Fruit fly (Drosophila melanogaster): ENCODE results near the gene CG4928.

Gene CG4928

DNA sequence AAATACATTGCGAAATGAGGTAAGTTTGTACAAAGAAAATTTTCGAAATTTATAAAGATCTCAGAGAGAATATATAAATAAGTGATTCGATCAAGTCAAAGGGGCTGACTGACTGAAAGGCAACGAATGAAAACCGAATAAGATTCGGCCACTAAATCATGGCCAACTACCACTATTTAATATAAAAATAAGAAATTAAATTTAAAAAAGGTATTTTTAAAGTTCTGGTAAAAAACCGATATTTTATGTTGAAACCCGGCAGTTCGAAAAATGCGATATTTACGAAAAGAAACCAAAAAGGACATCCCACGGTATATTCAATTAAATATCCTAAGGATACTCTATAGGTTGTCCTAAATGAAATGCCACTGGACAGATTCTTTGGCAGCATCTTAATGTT, 15.9 kb upstream of the CG4928 start, which contains the start of gene CG33252:
CG33252 (minus strand) TSS at position 101 of the 400 bp plus-strand sequence.
- no peak for TF ChIP-seq EcR (GFP tag; optimal IDR thresholded peaks at IDR 0.05)
- TF ChIP-seq usp (GFP tag; optimal IDR thresholded peaks at IDR 0.05), result no peak
- TF ChIP-seq CG8478 (optimal IDR thresholded peaks at IDR 0.05), result no peak
- no peak for TF ChIP-seq Dll (optimal IDR thresholded peaks at IDR 0.05)
- no peak for TF ChIP-seq psq (optimal IDR thresholded peaks at IDR 0.05)
- no peak for TF ChIP-seq pan (optimal IDR thresholded peaks at IDR 0.05)

DNA sequence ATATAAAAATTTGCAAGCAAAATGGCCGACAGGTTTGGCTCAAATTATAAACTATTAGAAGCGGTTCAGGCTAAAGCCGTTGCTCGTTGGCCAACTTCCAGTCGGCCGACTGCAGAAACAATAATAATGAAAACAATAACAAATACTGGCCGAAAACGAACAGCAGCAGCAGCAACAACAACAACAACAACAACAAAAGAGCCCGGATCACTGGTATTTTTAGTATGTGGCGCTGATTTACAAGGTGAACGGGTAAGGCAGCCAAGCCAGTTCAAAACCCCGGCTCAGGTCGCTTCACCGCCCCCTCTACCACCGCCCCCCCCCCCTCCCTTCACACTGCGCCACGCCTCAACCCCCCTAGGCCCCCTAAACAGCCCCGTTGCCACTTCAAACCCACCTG, 12.7 kb upstream of the CG4928 start:
- no peak for TF ChIP-seq usp (GFP tag; optimal IDR thresholded peaks at IDR 0.05)
- TF ChIP-seq pan (optimal IDR thresholded peaks at IDR 0.05), result no peak
- no peak for TF ChIP-seq Dll (optimal IDR thresholded peaks at IDR 0.05)
- no peak for TF ChIP-seq CG8478 (optimal IDR thresholded peaks at IDR 0.05)
- no peak for TF ChIP-seq EcR (GFP tag; optimal IDR thresholded peaks at IDR 0.05)
- no peak for TF ChIP-seq psq (optimal IDR thresholded peaks at IDR 0.05)

DNA sequence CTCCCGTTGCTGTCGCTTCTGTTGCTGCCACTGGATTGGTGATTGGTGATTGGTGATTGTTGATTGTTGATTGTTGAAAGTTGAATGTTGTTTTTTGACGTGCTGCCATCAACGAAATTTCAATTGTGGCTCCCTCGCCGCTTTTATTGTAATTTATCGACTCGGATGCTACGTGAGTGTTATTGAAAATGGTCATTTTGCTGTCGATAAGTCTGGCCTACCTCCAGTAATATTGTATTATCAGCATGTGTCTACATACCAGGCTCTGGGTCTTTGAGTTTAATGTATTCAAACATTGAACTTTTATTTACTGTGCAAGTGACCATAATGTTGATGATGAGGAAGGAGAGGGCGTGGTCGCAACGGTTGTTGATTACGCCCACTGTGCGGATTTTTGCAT, 10.5 kb upstream of the CG4928 start:
- no peak for TF ChIP-seq EcR (GFP tag; optimal IDR thresholded peaks at IDR 0.05)
- no peak for TF ChIP-seq Dll (optimal IDR thresholded peaks at IDR 0.05)
- TF ChIP-seq psq (optimal IDR thresholded peaks at IDR 0.05), result no peak
- no peak for TF ChIP-seq pan (optimal IDR thresholded peaks at IDR 0.05)
- TF ChIP-seq usp (GFP tag; optimal IDR thresholded peaks at IDR 0.05), result no peak
- TF ChIP-seq CG8478 (optimal IDR thresholded peaks at IDR 0.05), result no peak

DNA sequence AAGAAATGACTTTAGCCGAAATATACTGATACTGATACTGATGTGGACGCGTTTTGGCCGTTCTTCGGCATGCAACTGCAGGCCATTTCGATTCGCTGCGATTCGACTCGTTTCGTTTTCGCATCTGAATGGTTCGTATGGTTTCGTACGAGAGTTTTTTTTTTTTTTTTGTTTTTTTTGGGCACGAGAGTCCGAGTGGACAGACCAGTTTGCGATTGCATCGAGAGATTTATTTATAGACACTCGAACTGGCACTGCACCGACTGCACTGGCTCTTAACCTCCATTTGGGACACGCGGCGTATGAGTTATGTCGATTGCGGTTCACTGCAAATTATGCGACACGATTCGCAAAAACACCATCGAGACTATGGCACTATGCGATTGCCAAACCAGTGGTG, 6.9 kb upstream of the CG4928 start:
- no peak for TF ChIP-seq CG8478 (optimal IDR thresholded peaks at IDR 0.05)
- no peak for TF ChIP-seq usp (GFP tag; optimal IDR thresholded peaks at IDR 0.05)
- TF ChIP-seq pan (optimal IDR thresholded peaks at IDR 0.05), result no peak
- TF ChIP-seq psq (optimal IDR thresholded peaks at IDR 0.05), result no peak
- no peak for TF ChIP-seq Dll (optimal IDR thresholded peaks at IDR 0.05)
- TF ChIP-seq EcR (GFP tag; optimal IDR thresholded peaks at IDR 0.05), result no peak

DNA sequence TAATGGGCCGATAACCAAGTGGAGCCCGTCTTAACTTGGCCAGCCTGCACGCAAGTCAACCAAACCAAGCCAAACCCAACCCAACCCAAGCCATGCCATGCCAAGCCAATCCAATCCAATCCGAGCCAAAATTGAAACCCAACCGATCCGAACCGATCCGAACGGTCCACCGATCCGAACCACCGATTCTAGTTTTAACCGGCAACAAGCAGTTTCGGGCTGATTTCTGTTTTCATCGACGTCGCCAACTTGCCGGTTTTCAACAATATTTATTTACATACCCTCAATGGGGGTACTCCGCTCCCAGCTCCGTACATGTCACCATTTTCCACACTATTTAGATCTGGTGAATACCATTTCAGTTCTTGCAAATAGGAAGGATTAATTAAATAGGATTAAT, 6.0 kb upstream of the CG4928 start:
- no peak for TF ChIP-seq usp (GFP tag; optimal IDR thresholded peaks at IDR 0.05)
- no peak for TF ChIP-seq pan (optimal IDR thresholded peaks at IDR 0.05)
- no peak for TF ChIP-seq EcR (GFP tag; optimal IDR thresholded peaks at IDR 0.05)
- TF ChIP-seq Dll (optimal IDR thresholded peaks at IDR 0.05), result no peak
- no peak for TF ChIP-seq CG8478 (optimal IDR thresholded peaks at IDR 0.05)
- no peak for TF ChIP-seq psq (optimal IDR thresholded peaks at IDR 0.05)

DNA sequence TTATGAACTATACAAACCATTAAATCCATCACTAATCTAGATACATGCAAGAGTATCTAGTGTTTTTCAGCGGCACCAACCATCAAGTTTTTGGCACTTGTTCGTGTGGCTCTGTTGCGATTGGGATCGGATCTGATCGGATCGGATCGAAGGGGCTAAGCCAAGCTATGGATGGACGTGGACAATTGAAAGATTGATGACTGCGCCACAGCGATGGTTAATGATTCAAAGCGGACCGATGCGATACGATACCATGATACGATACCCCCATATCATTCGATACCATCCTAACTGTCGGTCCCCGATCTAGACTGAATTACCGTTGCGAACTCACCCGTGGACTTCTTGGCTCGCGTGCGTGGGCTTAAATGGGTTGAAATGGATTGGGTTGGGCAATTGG, 5.3 kb upstream of the CG4928 start:
- no peak for TF ChIP-seq usp (GFP tag; optimal IDR thresholded peaks at IDR 0.05)
- TF ChIP-seq psq (optimal IDR thresholded peaks at IDR 0.05), result no peak
- TF ChIP-seq CG8478 (optimal IDR thresholded peaks at IDR 0.05), result no peak
- TF ChIP-seq EcR (GFP tag; optimal IDR thresholded peaks at IDR 0.05), result no peak
- no peak for TF ChIP-seq Dll (optimal IDR thresholded peaks at IDR 0.05)
- no peak for TF ChIP-seq pan (optimal IDR thresholded peaks at IDR 0.05)

DNA sequence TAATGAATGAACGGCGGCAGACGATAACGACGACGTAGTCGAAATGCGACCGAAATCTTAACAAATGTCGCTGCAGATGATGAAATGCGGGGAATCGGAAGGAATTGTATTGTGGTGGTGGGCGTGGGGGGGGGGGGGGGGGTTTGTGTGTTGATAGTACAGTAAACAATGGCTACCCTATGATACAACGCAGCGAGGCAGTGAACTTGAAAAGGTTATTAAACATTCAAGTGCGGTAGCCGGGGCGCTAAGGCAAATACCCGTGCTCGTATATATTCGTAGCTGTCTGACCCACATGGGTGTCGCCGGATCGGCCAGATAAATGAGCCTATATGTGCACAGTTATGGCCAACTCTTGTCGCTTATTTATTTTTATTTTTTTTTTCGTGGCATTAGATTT, 3.7 kb upstream of the CG4928 start:
- TF ChIP-seq CG8478 (optimal IDR thresholded peaks at IDR 0.05) (no peak), usp (GFP tag; optimal IDR thresholded peaks at IDR 0.05) (no peak), Dll (optimal IDR thresholded peaks at IDR 0.05) (no peak), pan (optimal IDR thresholded peaks at IDR 0.05) (no peak), EcR (GFP tag; optimal IDR thresholded peaks at IDR 0.05) (no peak), psq (optimal IDR thresholded peaks at IDR 0.05) (no peak)

DNA sequence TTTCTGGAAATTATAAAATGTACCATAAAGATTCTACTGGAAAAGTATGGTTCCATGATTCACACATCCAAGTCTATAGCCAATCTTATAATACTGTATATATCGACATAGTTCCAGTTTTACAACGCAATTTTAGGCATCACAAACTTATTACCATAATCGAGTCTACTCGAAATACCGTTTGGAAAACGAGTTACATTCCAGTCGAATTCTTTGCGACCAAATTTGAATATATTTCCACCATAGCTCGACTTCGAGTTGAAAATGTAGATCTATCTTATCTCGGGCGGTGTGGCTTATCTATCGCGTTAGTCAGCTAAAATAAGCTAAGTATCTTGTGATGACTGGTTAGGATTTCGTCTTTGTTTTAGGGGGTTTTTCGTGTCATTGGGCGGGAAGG, 3.1 kb upstream of the CG4928 start:
- no peak for TF ChIP-seq usp (GFP tag; optimal IDR thresholded peaks at IDR 0.05)
- no peak for TF ChIP-seq Dll (optimal IDR thresholded peaks at IDR 0.05)
- TF ChIP-seq psq (optimal IDR thresholded peaks at IDR 0.05), result no peak
- no peak for TF ChIP-seq EcR (GFP tag; optimal IDR thresholded peaks at IDR 0.05)
- no peak for TF ChIP-seq CG8478 (optimal IDR thresholded peaks at IDR 0.05)
- TF ChIP-seq pan (optimal IDR thresholded peaks at IDR 0.05), result no peak

DNA sequence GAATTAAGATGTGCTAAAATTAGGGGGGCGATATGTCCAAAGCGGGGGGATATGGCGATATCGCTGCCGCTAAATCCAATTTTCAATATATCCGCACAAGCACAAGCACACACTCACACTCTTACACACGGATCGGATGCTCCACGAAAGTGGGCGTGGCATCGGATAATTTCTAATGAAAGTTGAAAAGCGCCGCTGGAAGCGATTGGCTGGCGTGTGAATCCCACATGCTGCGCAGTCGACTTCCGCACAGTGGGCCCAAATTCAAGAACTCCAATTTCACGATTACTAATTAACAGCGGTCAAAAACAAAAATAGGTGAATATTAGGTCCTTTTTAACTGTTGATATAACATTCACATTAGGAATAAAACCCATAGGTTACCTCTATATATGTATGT, 1.0 kb upstream of the CG4928 start:
- TF ChIP-seq psq (optimal IDR thresholded peaks at IDR 0.05) (no peak), usp (GFP tag; optimal IDR thresholded peaks at IDR 0.05) (no peak), pan (optimal IDR thresholded peaks at IDR 0.05) (no peak), Dll (optimal IDR thresholded peaks at IDR 0.05) (no peak), EcR (GFP tag; optimal IDR thresholded peaks at IDR 0.05) (no peak), CG8478 (optimal IDR thresholded peaks at IDR 0.05) (no peak)

DNA sequence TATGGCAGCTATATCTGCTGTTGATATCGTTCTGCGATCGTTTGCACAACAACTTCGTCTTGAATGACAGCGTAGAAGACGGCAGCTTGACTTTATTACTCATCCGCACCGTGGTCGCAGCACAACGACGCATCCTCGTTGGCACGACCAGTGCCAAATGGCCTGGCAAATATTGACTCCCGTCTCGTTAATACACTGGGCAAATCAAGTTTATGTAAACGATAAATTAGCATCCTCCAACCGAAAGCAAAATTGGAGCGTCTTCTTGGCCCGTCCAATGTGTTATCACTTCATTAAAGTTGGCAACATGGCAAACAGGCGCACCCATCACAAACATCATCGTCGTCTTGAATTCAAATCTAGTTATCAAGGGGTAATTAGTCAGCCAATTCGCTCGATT, 4.5 kb downstream of the CG4928 start:
- no peak for TF ChIP-seq pan (optimal IDR thresholded peaks at IDR 0.05)
- no peak for TF ChIP-seq Dll (optimal IDR thresholded peaks at IDR 0.05)
- no peak for TF ChIP-seq CG8478 (optimal IDR thresholded peaks at IDR 0.05)
- no peak for TF ChIP-seq EcR (GFP tag; optimal IDR thresholded peaks at IDR 0.05)
- no peak for TF ChIP-seq psq (optimal IDR thresholded peaks at IDR 0.05)
- no peak for TF ChIP-seq usp (GFP tag; optimal IDR thresholded peaks at IDR 0.05)

DNA sequence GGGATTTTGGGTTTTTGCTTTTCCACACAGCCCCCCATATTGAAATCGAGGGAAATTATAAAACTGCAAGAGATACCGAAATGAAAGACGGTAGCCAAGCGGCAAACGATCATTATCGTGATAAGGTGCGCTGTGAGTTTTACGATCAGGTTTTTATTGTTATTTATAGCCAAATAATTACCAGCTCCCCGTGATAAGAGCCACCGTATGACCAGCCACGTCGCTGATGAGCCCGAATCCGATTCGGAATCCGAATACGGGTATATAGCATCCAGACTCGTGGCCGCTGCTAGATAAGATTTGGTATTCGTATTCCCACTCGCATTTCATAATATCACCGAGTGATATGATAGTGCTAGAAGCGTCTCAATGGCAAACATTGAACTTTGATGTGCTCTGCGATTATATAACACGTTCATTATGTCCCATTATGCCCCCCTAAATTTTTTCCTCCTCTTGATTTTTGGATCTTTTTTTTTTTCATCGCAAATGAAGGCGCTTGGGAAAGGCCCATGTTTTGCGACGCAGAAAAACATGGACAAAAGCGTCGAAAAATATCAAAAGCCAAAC, 5.9 kb downstream of the CG4928 start:
- TF ChIP-seq psq (optimal IDR thresholded peaks at IDR 0.05) (no peak), EcR (GFP tag; optimal IDR thresholded peaks at IDR 0.05) (no peak), Dll (optimal IDR thresholded peaks at IDR 0.05) (no peak), usp (GFP tag; optimal IDR thresholded peaks at IDR 0.05) (no peak)

DNA sequence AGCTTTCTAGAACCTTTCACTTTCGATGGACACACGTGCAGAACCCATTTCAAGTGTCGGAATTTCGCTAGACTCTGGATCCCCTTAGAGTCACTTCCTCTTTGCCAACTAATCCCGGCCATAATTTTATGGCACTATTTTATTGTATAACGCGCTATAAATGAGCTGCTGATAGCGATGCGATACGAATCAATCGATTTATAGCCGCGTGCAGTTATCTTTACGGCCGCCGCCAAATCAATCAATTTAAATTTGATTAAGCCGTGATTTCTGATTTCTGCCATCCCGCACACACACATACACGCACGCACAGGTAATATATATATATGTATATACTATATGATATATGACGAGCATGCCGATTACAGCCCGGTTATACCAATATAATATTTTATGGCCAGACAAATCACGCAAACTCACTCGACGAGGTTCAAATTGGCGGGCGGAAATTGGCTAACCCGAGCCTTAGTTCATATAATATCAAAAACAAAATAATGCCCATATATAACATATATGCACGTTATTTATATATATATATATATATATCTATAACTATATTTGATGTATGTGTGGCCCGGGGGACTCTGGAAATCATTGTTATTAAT, 7.8 kb downstream of the CG4928 start:
- TF ChIP-seq pan (optimal IDR thresholded peaks at IDR 0.05) (no peak), usp (GFP tag; optimal IDR thresholded peaks at IDR 0.05) (no peak), EcR (GFP tag; optimal IDR thresholded peaks at IDR 0.05) (no peak), CG8478 (optimal IDR thresholded peaks at IDR 0.05) (no peak), psq (optimal IDR thresholded peaks at IDR 0.05) (no peak), Dll (optimal IDR thresholded peaks at IDR 0.05) (no peak)

DNA sequence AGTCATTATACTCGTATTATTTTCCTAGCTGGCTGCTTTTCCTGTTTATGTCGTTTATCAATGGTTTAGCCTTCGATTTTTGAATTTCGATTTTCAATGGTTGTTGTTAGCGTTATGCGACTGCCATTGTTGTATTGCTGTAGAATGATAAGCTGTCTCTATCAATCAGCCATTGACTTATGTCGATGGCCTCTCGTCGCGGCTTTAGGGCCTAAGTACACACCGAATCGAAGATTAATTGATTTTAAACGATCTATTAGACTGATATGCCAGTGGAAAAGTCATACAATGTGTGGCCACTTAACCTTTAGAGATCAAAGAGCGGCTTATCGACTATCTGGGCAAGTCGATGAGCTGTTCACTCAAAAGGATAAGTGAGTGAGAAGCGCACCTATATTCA, 9.6 kb downstream of the CG4928 start:
- TF ChIP-seq usp (GFP tag; optimal IDR thresholded peaks at IDR 0.05) (no peak), Dll (optimal IDR thresholded peaks at IDR 0.05) (no peak), psq (optimal IDR thresholded peaks at IDR 0.05) (no peak), pan (optimal IDR thresholded peaks at IDR 0.05) (no peak), CG8478 (optimal IDR thresholded peaks at IDR 0.05) (no peak), EcR (GFP tag; optimal IDR thresholded peaks at IDR 0.05) (no peak)

Data from whole organism.